Fruit fly (Drosophila melanogaster): ENCODE data around the gene CG43072.

DNA sequence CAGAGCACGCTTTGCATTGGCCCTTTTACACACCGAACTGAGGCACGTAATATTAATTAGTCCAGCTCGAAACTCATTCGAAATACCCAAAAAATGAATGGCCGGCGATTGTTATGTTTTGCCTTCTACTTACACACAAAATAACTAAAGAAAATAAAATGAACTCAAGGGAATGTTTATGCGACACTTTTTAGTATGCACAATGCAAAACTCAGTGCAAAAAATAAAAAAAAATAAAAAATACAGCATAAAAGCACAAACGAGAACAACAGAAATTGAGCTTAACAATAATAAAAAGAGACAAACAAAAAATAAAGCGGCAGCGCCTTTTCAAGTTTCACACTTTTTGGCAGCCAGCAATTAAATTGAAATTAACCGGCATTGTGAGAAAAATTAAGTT, 31.7 kb downstream of the CG43072 start:
- TF ChIP-seq pan (optimal IDR thresholded peaks at IDR 0.05) (no peak), psq (GFP tag; optimal IDR thresholded peaks at IDR 0.05) (no peak), Sp1 (GFP tag; optimal IDR thresholded peaks at IDR 0.05) (no peak), br (GFP tag; optimal IDR thresholded peaks at IDR 0.05) (no peak), usp (GFP tag; optimal IDR thresholded peaks at IDR 0.05) (no peak), jim (GFP tag; optimal IDR thresholded peaks at IDR 0.05) (no peak), fru (GFP tag; optimal IDR thresholded peaks at IDR 0.05) (no peak), Jra (GFP tag; optimal IDR thresholded peaks at IDR 0.05) (no peak), h (GFP tag; optimal IDR thresholded peaks at IDR 0.05) (no peak), Hr78 (GFP tag; optimal IDR thresholded peaks at IDR 0.05) (no peak), Hnf4 (GFP tag; optimal IDR thresholded peaks at IDR 0.05) (no peak), CG32264 (GFP tag; optimal IDR thresholded peaks at IDR 0.05) (no peak), woc (GFP tag; optimal IDR thresholded peaks at IDR 0.05) (no peak)

Data from whole organism, wandering third instar larva.